Fruit fly (Drosophila melanogaster) whole organism, embryonic: ENCODE measurements around the gene CG43156.
A peak's percentile ranks its signal among the peaks of the same experiment; 100 is the strongest.

Experiments
- BtbVII ChIP-seq: fragments of 200-800 bp; sonication (Bioruptor generic); optimal IDR thresholded peaks from 3 replicates; lab custom pipeline; 2017; ENCODE audit warnings: missing biosample characterization, mild to moderate bottlenecking, missing genetic modification characterization
- CG10543 ChIP-seq: fragments of 200-800 bp; sonication (Bioruptor generic); optimal IDR thresholded peaks from 3 replicates; lab custom pipeline; 2017; ENCODE audit warnings: missing biosample characterization, mild to moderate bottlenecking, missing genetic modification characterization, moderate library complexity
- CG15514 ChIP-seq: fragments of 200-800 bp; sonication (Bioruptor generic); optimal IDR thresholded peaks from 3 replicates; lab custom pipeline; 2017; ENCODE audit warnings: missing biosample characterization, missing genetic modification characterization, mild to moderate bottlenecking, moderate library complexity, missing genetic modification reagents
- CG16813 ChIP-seq: fragments of 200-800 bp; sonication (Bioruptor generic); IDR thresholded peaks from 3 replicates; pipeline ENCODE4 v1.3.6; 2022; ENCODE audit warnings: missing biosample characterization, missing genetic modification characterization; ENCODE audit not compliant: partially characterized antibody
- CG31224 ChIP-seq: fragments of 200-800 bp; sonication (Bioruptor generic); IDR thresholded peaks from 2 replicates; pipeline ENCODE4 v1.3.6; 2022; ENCODE audit warnings: missing biosample characterization, missing genetic modification characterization
- CG34376 ChIP-seq: fragments of 200-800 bp; sonication (Bioruptor generic); optimal IDR thresholded peaks from 2 replicates; lab custom pipeline; 2018; ENCODE audit warnings: missing biosample characterization, mild to moderate bottlenecking, missing genetic modification characterization
- CG43689 ChIP-seq: fragments of 200-800 bp; sonication (Bioruptor generic); IDR thresholded peaks from 2 replicates; pipeline ENCODE4 v1.3.6; 2022; ENCODE audit warnings: missing biosample characterization, missing genetic modification characterization
- CG4707 ChIP-seq: fragments of 200-800 bp; sonication (Bioruptor generic); optimal IDR thresholded peaks from 2 replicates; lab custom pipeline; 2018; ENCODE audit warnings: missing biosample characterization, mild to moderate bottlenecking, missing genetic modification characterization, moderate library complexity
- CG8944 ChIP-seq: fragments of 200-800 bp; sonication (Bioruptor generic); optimal IDR thresholded peaks from 3 replicates; lab custom pipeline; 2016; ENCODE audit warnings: missing biosample characterization, missing genetic modification characterization
- CG9932 ChIP-seq: fragments of 200-800 bp; sonication (Bioruptor generic); IDR thresholded peaks from 2 replicates; pipeline ENCODE4 v1.3.6; 2022; ENCODE audit warnings: missing biosample characterization, missing genetic modification characterization
- CrebB ChIP-seq: fragments of 200-800 bp; sonication (Bioruptor generic); optimal IDR thresholded peaks from 3 replicates; lab custom pipeline; 2018; ENCODE audit warnings: missing biosample characterization, mild to moderate bottlenecking, missing genetic modification characterization
- MBD-R2 ChIP-seq: fragments of 200-800 bp; sonication (Bioruptor generic); IDR thresholded peaks from 2 replicates; pipeline ENCODE4 v1.3.6; 2022; ENCODE audit warnings: missing biosample characterization, missing genetic modification characterization
- Med ChIP-seq: fragments of 200-800 bp; sonication (Bioruptor generic); peaks from one replicate; lab custom pipeline; 2016; ENCODE audit warnings: missing biosample characterization, missing genetic modification characterization, mild to moderate bottlenecking, inconsistent platforms, moderate library complexity
- Oaz ChIP-seq: fragments of 200-800 bp; sonication (Bioruptor generic); IDR thresholded peaks from 2 replicates; pipeline ENCODE4 v1.3.6; 2022; ENCODE audit warnings: missing biosample characterization, missing genetic modification characterization
- Pdp1 ChIP-seq, 2 experiments: fragments of 200-800 bp; sonication (Bioruptor generic); optimal IDR thresholded peaks; 3 replicates each; lab custom pipeline; 2016; ENCODE audit warnings: missing biosample characterization in 2 of 2, missing genetic modification characterization in 2 of 2, mild to moderate bottlenecking in 1 of 2, moderate library complexity in 1 of 2
- Rfx ChIP-seq: fragments of 200-800 bp; sonication (Bioruptor generic); IDR thresholded peaks from 2 replicates; pipeline ENCODE4 v1.3.6; 2022; ENCODE audit warnings: missing biosample characterization, missing genetic modification characterization
- Trl ChIP-seq, 3 experiments: fragments of >200 bp in 2 of 3; fragments of 200-800 bp in 1 of 3; sonication (Bioruptor generic) in 1 of 3; optimal IDR thresholded peaks; 2 replicates in 1 of 3; 3 replicates in 2 of 3; lab custom pipeline; 2016 to 2017; ENCODE audit warnings: missing biosample characterization in 1 of 3, missing genetic modification characterization in 1 of 3
- Vsx1 ChIP-seq: fragments of 200-800 bp; sonication (Bioruptor generic); optimal IDR thresholded peaks from 2 replicates; lab custom pipeline; 2017; ENCODE audit warnings: missing biosample characterization, mild to moderate bottlenecking, missing genetic modification characterization, missing genetic modification reagents
- amos ChIP-seq: fragments of 200-800 bp; sonication (Bioruptor generic); IDR thresholded peaks from 2 replicates; pipeline ENCODE4 v1.3.6; 2022; ENCODE audit warnings: missing biosample characterization, missing genetic modification characterization; ENCODE audit not compliant: partially characterized antibody
- bbx ChIP-seq: fragments of 200-800 bp; sonication (Bioruptor generic); IDR thresholded peaks from 2 replicates; pipeline ENCODE4 v1.3.6; 2022; ENCODE audit warnings: missing biosample characterization, missing genetic modification characterization; ENCODE audit not compliant: partially characterized antibody
- cg ChIP-seq: fragments of 200-800 bp; sonication (Bioruptor generic); optimal IDR thresholded peaks from 3 replicates; lab custom pipeline; 2019; ENCODE audit warnings: missing biosample characterization, mild to moderate bottlenecking, missing genetic modification characterization, moderate library complexity
- chinmo ChIP-seq: fragments of 200-800 bp; sonication (Bioruptor generic); IDR thresholded peaks from 4 replicates; pipeline ENCODE4 v1.3.6; 2022; ENCODE audit warnings: missing biosample characterization, missing genetic modification characterization; ENCODE audit not compliant: partially characterized antibody
- chm ChIP-seq: fragments of 200-800 bp; sonication (Bioruptor generic); IDR thresholded peaks from 2 replicates; pipeline ENCODE4 v1.3.6; 2022; ENCODE audit warnings: missing biosample characterization, missing genetic modification characterization
- cwo ChIP-seq: fragments of 200-800 bp; sonication (Bioruptor generic); optimal IDR thresholded peaks from 3 replicates; lab custom pipeline; 2017; ENCODE audit warnings: missing biosample characterization, missing genetic modification characterization, mild to moderate bottlenecking, moderate library complexity, missing genetic modification reagents
- exex ChIP-seq: fragments of 200-800 bp; sonication (Bioruptor generic); optimal IDR thresholded peaks from 4 replicates; lab custom pipeline; 2018; ENCODE audit warnings: missing biosample characterization, mild to moderate bottlenecking, missing genetic modification characterization, moderate library complexity
- grau ChIP-seq: fragments of 200-800 bp; optimal IDR thresholded peaks from 3 replicates; lab custom pipeline; 2019; ENCODE audit warnings: missing biosample characterization, mild to moderate bottlenecking, missing genetic modification characterization, moderate library complexity
- grn ChIP-seq: fragments of 200-800 bp; sonication (Bioruptor generic); optimal IDR thresholded peaks from 3 replicates; lab custom pipeline; 2017; ENCODE audit warnings: missing biosample characterization, missing genetic modification characterization
- lilli ChIP-seq: fragments of 200-800 bp; sonication (Bioruptor generic); optimal IDR thresholded peaks from 3 replicates; lab custom pipeline; 2016; ENCODE audit warnings: missing biosample characterization, missing genetic modification characterization
- mirr ChIP-seq: fragments of 200-800 bp; sonication (Bioruptor generic); optimal IDR thresholded peaks from 3 replicates; lab custom pipeline; 2018; ENCODE audit warnings: missing biosample characterization, mild to moderate bottlenecking, missing genetic modification characterization
- nom ChIP-seq: fragments of 200-800 bp; sonication (Bioruptor generic); optimal IDR thresholded peaks from 2 replicates; lab custom pipeline; 2017; ENCODE audit warnings: missing biosample characterization, missing genetic modification characterization, mild to moderate bottlenecking, moderate library complexity, missing genetic modification reagents
- row ChIP-seq: fragments of 200-800 bp; sonication (Bioruptor generic); IDR thresholded peaks from 3 replicates; pipeline ENCODE4 v1.3.6; 2022; ENCODE audit warnings: missing biosample characterization, missing genetic modification characterization
- sd ChIP-seq: fragments of 200-800 bp; sonication (Bioruptor generic); optimal IDR thresholded peaks from 3 replicates; lab custom pipeline; 2018; ENCODE audit warnings: missing biosample characterization, mild to moderate bottlenecking, missing genetic modification characterization, moderate library complexity
- shn ChIP-seq: fragments of 200-800 bp; sonication (Bioruptor generic); optimal IDR thresholded peaks from 3 replicates; lab custom pipeline; 2016; ENCODE audit warnings: missing biosample characterization, missing genetic modification characterization
- slbo ChIP-seq: fragments of 200-800 bp; sonication (Bioruptor generic); IDR thresholded peaks from 2 replicates; pipeline ENCODE4 v1.3.6; 2022; ENCODE audit warnings: missing biosample characterization, missing genetic modification characterization
- sr ChIP-seq: fragments of 200-800 bp; sonication (Bioruptor generic); IDR thresholded peaks from 3 replicates; pipeline ENCODE4 v1.3.6; 2022; ENCODE audit warnings: missing biosample characterization, missing genetic modification characterization
- sug ChIP-seq: fragments of 200-800 bp; optimal IDR thresholded peaks from 2 replicates; lab custom pipeline; 2019; ENCODE audit warnings: missing biosample characterization, mild to moderate bottlenecking, missing genetic modification characterization, moderate library complexity
- trem ChIP-seq: fragments of 200-800 bp; optimal IDR thresholded peaks from 3 replicates; lab custom pipeline; 2019; ENCODE audit warnings: missing biosample characterization, mild to moderate bottlenecking, missing genetic modification characterization, moderate library complexity

Gene CG43156

dm6 chrX:11885356-11885755 is 21.3 kb downstream of the CG43156 start (continued):
- TF ChIP-seq Oaz (GFP tag; lab: Robert Waterston, UW) (0 out of 2 replicates have a peak, but pooled peaks have one; percentile 10), grau (tag; lab: Kevin White, UChicago) (peak; percentile 67), CG9932 (GFP tag; lab: Robert Waterston, UW) (peak; percentile 58), exex (peak; percentile 26), CG15514 (GFP tag; lab: Kevin White, UChicago) (peak; percentile 45), chinmo (GFP tag; lab: Robert Waterston, UW) (no peak), Rfx (GFP tag; lab: Robert Waterston, UW) (peak; percentile 58), chm (GFP tag; lab: Robert Waterston, UW) (0 out of 2 replicates have a peak, but pooled peaks have one; percentile 15), slbo (peak; percentile 60), amos (GFP tag; lab: Robert Waterston, UW) (peak; percentile 26; the same call in 1 of the 2 replicates), Vsx1 (GFP tag; lab: Kevin White, UChicago) (no peak)

dm6 chrX:11884134-11884533 is 22.5 kb downstream of the CG43156 start:
- TF ChIP-seq trem (tag; lab: Kevin White, UChicago) (no peak), CG43689 (no peak), bbx (GFP tag; lab: Robert Waterston, UW) (no peak), CG4707 (GFP tag; lab: Kevin White, UChicago) (no peak), CG34376 (GFP tag; lab: Kevin White, UChicago) (peak; percentile 58), mirr (GFP tag; lab: Kevin White, UChicago) (peak; percentile 30), BtbVII (GFP tag; lab: Kevin White, UChicago) (no peak), Med (GFP tag; lab: Kevin White, UChicago) (peak; percentile 28), sug (tag; lab: Kevin White, UChicago) (peak; percentile 51), Pdp1 (GFP tag; optimal IDR thresholded peaks at IDR 0.05; lab: Kevin White, UChicago) (peak in 1 of 2 experiments; percentile 89), exex (peak; percentile 85), CG8944 (GFP tag; lab: Kevin White, UChicago) (no peak), sd (tag; lab: Kevin White, UChicago) (peak; percentile 57), grn (peak; percentile 31), lilli (peak; percentile 10)

- TF ChIP-seq CG31224 (GFP tag; lab: Robert Waterston, UW) (no peak), grau (tag; lab: Kevin White, UChicago) (peak; percentile 68), cg (GFP tag; lab: Kevin White, UChicago) (peak; percentile 22), MBD-R2 (GFP tag; lab: Robert Waterston, UW) (no peak), CrebB (tag; lab: Kevin White, UChicago) (no peak), row (peak; percentile 8; the same call in 1 of the 3 replicates)
Observed at dm6 chrX:11882447-11882846, 24.2 kb downstream of the CG43156 start.

- peak; percentile 88; the same call in 1 of the 3 replicates for TF ChIP-seq sr
- peak in 1 of 2 experiments; percentile 18 for TF ChIP-seq Trl (optimal IDR thresholded peaks at IDR 0.05; lab: Kevin White, UChicago)
- no peak for TF ChIP-seq Trl (GFP tag; optimal IDR thresholded peaks at IDR 0.05; lab: Kevin White, UChicago)
- no peak for TF ChIP-seq CG16813 (GFP tag; lab: Robert Waterston, UW)
- no peak for TF ChIP-seq shn (GFP tag; lab: Kevin White, UChicago)
- TF ChIP-seq cwo (GFP tag; lab: Kevin White, UChicago), result peak; percentile 76
- peak; percentile 69 for TF ChIP-seq nom (GFP tag; lab: Kevin White, UChicago)
- no peak for TF ChIP-seq CG10543
Observed at dm6 chrX:11881686-11882085, 25.0 kb downstream of the CG43156 start.
